Worm (Caenorhabditis elegans): Measurements from ENCODE around the gene cutl-22.

DNA sequence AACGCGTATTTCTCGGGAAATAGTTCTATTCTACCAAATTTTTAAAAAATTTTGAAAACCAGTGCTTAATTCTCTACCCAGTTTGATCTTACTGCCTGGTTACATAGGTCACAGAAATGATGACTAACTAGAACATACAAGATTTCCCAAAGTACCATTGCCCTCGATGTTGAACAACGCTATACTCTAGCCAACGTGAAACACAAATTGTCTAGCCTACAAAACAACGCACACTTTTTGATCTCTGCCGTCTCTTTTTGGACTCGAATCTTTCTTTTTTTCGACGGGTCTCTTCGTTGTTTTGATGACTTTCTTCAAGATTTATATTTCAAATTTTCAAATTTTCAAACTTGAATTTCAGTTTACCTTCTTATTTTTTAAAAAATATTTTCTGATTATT, 41.3 kb upstream of the cutl-22 start, which contains the start of gene Y50D4B.2:
- TF ChIP-seq rec-8 (tag; optimal IDR thresholded peaks at IDR 0.05) (no peak), ztf-22 (GFP tag; optimal IDR thresholded peaks at IDR 0.05) (no peak), nfya-1 (tag; optimal IDR thresholded peaks at IDR 0.05; ENCODE audit: borderline replicate concordance, insufficient read depth) (no peak), unc-130 (GFP tag; optimal IDR thresholded peaks at IDR 0.05) (no peak), xnd-1 (tag; optimal IDR thresholded peaks at IDR 0.05) (no peak), rpc-1 (optimal IDR thresholded peaks at IDR 0.05) (no peak), rpc-1 (tag; optimal IDR thresholded peaks at IDR 0.05) (no peak)

Data from whole organism, young adult.